Fruit fly (Drosophila melanogaster): Measurements from ENCODE around the gene bbx.

bbx gene

dm6 chrX:21349800-21350309 is 13.0 kb upstream of the bbx start, which contains the start of the genes peng and sol (continued):
- TF ChIP-seq CG31627 (GFP tag; optimal IDR thresholded peaks at IDR 0.05) (peak; percentile 83), CG11902 (GFP tag; optimal IDR thresholded peaks at IDR 0.05) (peak; percentile 49), topi (GFP tag; optimal IDR thresholded peaks at IDR 0.05) (peak; percentile 79), dac (GFP tag; optimal IDR thresholded peaks at IDR 0.05) (peak; percentile 50), CG6792 (GFP tag; optimal IDR thresholded peaks at IDR 0.05) (peak; percentile 70), Sox14 (GFP tag; optimal IDR thresholded peaks at IDR 0.05) (peak; percentile 75), CG3032 (tag; optimal IDR thresholded peaks at IDR 0.05) (peak; percentile 66), CG4318 (GFP tag; optimal IDR thresholded peaks at IDR 0.05) (no peak), dsx (GFP tag; optimal IDR thresholded peaks at IDR 0.05; ENCODE audit: poor library complexity, severe bottlenecking) (peak; percentile 67), CG6163 (GFP tag; IDR thresholded peaks at IDR 0.05) (no peak), CG8632 (GFP tag; optimal IDR thresholded peaks at IDR 0.05) (peak; percentile 70), cyc (GFP tag; optimal IDR thresholded peaks at IDR 0.05) (peak; percentile 75), fd85E (GFP tag; optimal IDR thresholded peaks at IDR 0.05) (no peak), Ets96B (tag; optimal IDR thresholded peaks at IDR 0.05) (peak; percentile 60), net (GFP tag; optimal IDR thresholded peaks at IDR 0.05) (peak; percentile 48), svp (GFP tag) (peak; percentile 91), esn (GFP tag; optimal IDR thresholded peaks at IDR 0.05) (peak; percentile 82), CG9139 (GFP tag; optimal IDR thresholded peaks at IDR 0.05) (no peak), Gug (GFP tag; IDR thresholded peaks at IDR 0.05) (peak; percentile 53; the same call in 1 of the 2 replicates), vri (GFP tag; optimal IDR thresholded peaks at IDR 0.05) (no peak), CG11294 (GFP tag; IDR thresholded peaks at IDR 0.05) (peak; percentile 23; the same call in 1 of the 2 replicates), CG6808 (GFP tag; optimal IDR thresholded peaks at IDR 0.05) (peak; percentile 53)

- peak; percentile 58 for TF ChIP-seq Eip78C (GFP tag)
- TF ChIP-seq fd59A (GFP tag; optimal IDR thresholded peaks at IDR 0.05) = no peak
- peak; percentile 43 for TF ChIP-seq svp (GFP tag)
- TF ChIP-seq CG3032 (tag; optimal IDR thresholded peaks at IDR 0.05) = no peak
- no peak for TF ChIP-seq CG6792 (GFP tag; optimal IDR thresholded peaks at IDR 0.05)
- TF ChIP-seq Hr4 (GFP tag; optimal IDR thresholded peaks at IDR 0.05) = no peak
- no peak for TF ChIP-seq CG6854 (GFP tag; optimal IDR thresholded peaks at IDR 0.05)
- TF ChIP-seq lz (GFP tag; optimal IDR thresholded peaks at IDR 0.05) = peak; percentile 19
- TF ChIP-seq Hr39 (GFP tag; optimal IDR thresholded peaks at IDR 0.05) = no peak
- TF ChIP-seq esn (GFP tag; optimal IDR thresholded peaks at IDR 0.05) = no peak
These were observed 11.5 kb upstream of the bbx start for dm6 chrX:21351210-21351824.

dm6 chrX:21353541-21353940 is 9.3 kb upstream of the bbx start:
- TF ChIP-seq eg (GFP tag; IDR thresholded peaks at IDR 0.05) = no peak
- TF ChIP-seq vri (GFP tag; optimal IDR thresholded peaks at IDR 0.05) = peak; percentile 31
- no peak for TF ChIP-seq ss (GFP tag; optimal IDR thresholded peaks at IDR 0.05)

dm6 chrX:21357810-21358671 is 4.8 kb upstream of the bbx start, which contains the start of gene Septin1:
Gene Septin1, plus strand, starts transcription at chrX:21358286.
- no peak for TF ChIP-seq esn (GFP tag; optimal IDR thresholded peaks at IDR 0.05)
- TF ChIP-seq Eip78C (GFP tag) = peak; percentile 64
- TF ChIP-seq Eip75B (GFP tag; optimal IDR thresholded peaks at IDR 0.05) = no peak
- TF ChIP-seq dsx (GFP tag; optimal IDR thresholded peaks at IDR 0.05; ENCODE audit: poor library complexity, severe bottlenecking) = no peak
- TF ChIP-seq CG32006 (GFP tag; optimal IDR thresholded peaks at IDR 0.05) = no peak
- 0 out of 2 replicates have a peak, but pooled peaks have one; percentile 16 for TF ChIP-seq CG15336 (GFP tag; IDR thresholded peaks at IDR 0.05)
- no peak for TF ChIP-seq Ets96B (tag; optimal IDR thresholded peaks at IDR 0.05)
- no peak for TF ChIP-seq cyc (GFP tag; optimal IDR thresholded peaks at IDR 0.05)
- no peak for TF ChIP-seq CG8632 (GFP tag; optimal IDR thresholded peaks at IDR 0.05)
- TF ChIP-seq Lpt (GFP tag; optimal IDR thresholded peaks at IDR 0.05) = no peak
- TF ChIP-seq ss (GFP tag; optimal IDR thresholded peaks at IDR 0.05) = no peak
- TF ChIP-seq dac (GFP tag; optimal IDR thresholded peaks at IDR 0.05) = no peak
- TF ChIP-seq Hr39 (GFP tag; optimal IDR thresholded peaks at IDR 0.05) = no peak
- no peak for TF ChIP-seq CG10669 (GFP tag; optimal IDR thresholded peaks at IDR 0.05)
- TF ChIP-seq Eip93F (GFP tag; optimal IDR thresholded peaks at IDR 0.05) = no peak
- TF ChIP-seq svp (GFP tag) = peak; percentile 77
- TF ChIP-seq Smox (GFP tag; optimal IDR thresholded peaks at IDR 0.05) = no peak
- no peak for TF ChIP-seq fd59A (GFP tag; optimal IDR thresholded peaks at IDR 0.05)
- TF ChIP-seq Gug (GFP tag; IDR thresholded peaks at IDR 0.05) = no peak
- peak; percentile 87 for TF ChIP-seq Sox14 (GFP tag; optimal IDR thresholded peaks at IDR 0.05)
- peak; percentile 72 for TF ChIP-seq fkh (GFP tag; optimal IDR thresholded peaks at IDR 0.05)
- TF ChIP-seq CG6854 (GFP tag; optimal IDR thresholded peaks at IDR 0.05) = peak; percentile 49
- TF ChIP-seq CG31627 (GFP tag; optimal IDR thresholded peaks at IDR 0.05) = no peak
- TF ChIP-seq achi (GFP tag; optimal IDR thresholded peaks at IDR 0.05) = no peak
- TF ChIP-seq CG7368 (GFP tag; optimal IDR thresholded peaks at IDR 0.05) = no peak
- no peak for TF ChIP-seq CG6163 (GFP tag; IDR thresholded peaks at IDR 0.05)
